Worm (Caenorhabditis elegans): Measurements from ENCODE around the gene mrpl-46.

The mrpl-46 gene

DNA sequence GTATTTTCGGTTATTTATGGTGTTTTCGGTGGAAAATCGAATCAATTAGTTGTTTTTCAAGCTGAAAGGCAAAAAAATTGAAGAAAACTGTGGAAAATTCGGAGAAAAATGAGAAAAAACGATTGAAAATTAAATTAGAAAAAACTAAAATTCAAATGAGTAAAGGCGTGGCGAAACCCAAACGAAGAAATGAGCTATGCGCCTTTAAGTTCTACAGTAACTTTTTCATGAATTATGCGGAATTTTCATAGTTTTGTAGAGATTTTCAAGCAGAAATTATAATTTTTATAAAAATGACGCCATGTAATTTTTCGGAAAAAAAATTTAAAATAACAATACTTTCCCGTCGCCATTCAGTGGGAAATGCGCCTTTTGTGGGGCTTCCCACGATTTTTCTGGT, 29.1 kb downstream of the mrpl-46 start:
- TF ChIP-seq fax-1 (tag; optimal IDR thresholded peaks at IDR 0.05) (no peak), fkh-10 (GFP tag; optimal IDR thresholded peaks at IDR 0.05) (no peak), nhr-232 (tag; optimal IDR thresholded peaks at IDR 0.05) (no peak), pax-1 (tag; optimal IDR thresholded peaks at IDR 0.05) (no peak), hlh-8 (tag; optimal IDR thresholded peaks at IDR 0.05) (no peak), pqm-1 (tag; optimal IDR thresholded peaks at IDR 0.05) (no peak), ceh-34 (tag; optimal IDR thresholded peaks at IDR 0.05) (no peak), ceh-19 (GFP tag; optimal IDR thresholded peaks at IDR 0.05) (no peak), ceh-22 (tag; optimal IDR thresholded peaks at IDR 0.05) (no peak), ceh-14 (tag; optimal IDR thresholded peaks at IDR 0.05) (no peak), ceh-9 (tag; optimal IDR thresholded peaks at IDR 0.05) (no peak), elt-2 (tag; optimal IDR thresholded peaks at IDR 0.05) (no peak), hlh-13 (GFP tag; optimal IDR thresholded peaks at IDR 0.05) (no peak), Y22D7AL.16 (tag; optimal IDR thresholded peaks at IDR 0.05) (no peak), pag-3 (tag; optimal IDR thresholded peaks at IDR 0.05; ENCODE audit: borderline replicate concordance) (no peak)

DNA sequence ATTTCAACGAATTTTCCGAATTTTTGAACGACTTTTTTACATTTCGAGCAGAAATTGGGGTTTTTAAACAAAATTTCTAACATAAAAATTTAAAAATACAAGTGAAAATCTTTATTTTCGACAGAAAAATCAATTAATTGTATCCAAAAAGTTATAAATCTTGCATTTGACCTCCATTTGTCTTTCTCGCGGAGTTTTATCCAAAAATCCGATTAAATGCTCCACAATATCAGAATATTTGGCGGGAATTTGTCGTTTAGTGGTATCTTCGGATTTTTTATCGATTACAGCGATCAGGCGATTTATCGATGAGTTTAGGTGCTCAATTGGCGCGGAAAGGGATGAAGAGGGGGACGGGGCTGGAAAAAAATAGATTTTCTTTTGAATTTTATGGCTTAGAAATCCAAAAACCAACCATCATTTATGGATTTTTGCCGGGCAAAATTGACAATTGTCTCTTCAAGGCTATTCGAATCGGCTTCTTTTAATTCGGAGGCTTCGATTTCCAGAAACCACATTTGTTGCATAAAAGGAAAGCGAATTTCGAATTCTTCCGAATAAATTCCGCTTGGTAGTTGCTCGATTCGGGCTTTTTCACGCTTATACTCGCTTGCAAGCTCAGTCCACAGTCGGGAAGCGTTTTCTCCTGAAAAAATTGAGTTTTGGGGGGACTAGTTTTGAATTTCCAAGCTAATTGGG, 29.8 kb downstream of the mrpl-46 start:
- no peak for TF ChIP-seq che-1 (tag; optimal IDR thresholded peaks at IDR 0.05)

DNA sequence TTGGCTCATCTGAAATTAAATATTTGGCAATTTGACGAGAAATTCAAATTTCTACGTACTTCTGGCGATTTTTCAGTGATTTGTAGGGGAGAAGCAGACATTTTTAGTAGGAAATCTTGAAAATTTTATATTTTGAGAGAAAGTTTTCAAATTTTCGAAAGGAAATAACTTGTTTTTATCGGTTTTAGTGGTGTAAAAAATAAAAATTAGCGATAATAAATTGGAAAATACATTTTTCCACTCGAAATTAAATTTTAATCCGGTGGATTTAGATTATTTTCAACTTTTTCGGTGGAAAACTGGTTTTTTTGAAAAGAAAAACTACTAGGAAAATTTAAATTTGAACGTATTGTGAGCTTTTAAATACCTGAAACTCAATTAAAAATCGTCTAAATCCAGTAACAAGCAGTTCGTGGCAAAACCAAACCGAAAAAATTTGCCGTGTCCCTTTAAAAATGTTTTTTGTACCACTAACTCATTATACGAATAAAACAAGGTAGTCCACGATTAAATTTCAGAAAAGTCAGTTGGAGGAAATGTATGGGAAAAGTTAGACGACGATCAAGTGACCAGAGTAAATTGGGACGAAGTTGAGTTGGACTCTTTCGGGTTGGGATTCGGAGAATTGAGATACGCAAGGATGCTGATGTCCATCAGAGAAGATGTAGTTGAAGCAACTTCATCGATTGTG, 31.3 kb downstream of the mrpl-46 start, which contains the start of the genes madf-1 and Y55F3BR.10:
Gene madf-1 (minus strand): TSS at position 101 of the 691 bp plus-strand sequence.
Gene Y55F3BR.10 (plus strand): TSS at position 641 of the 691 bp plus-strand sequence.
- no peak for TF ChIP-seq ceh-34 (tag; optimal IDR thresholded peaks at IDR 0.05)
- TF ChIP-seq lin-11 (tag; optimal IDR thresholded peaks at IDR 0.05) = no peak

DNA sequence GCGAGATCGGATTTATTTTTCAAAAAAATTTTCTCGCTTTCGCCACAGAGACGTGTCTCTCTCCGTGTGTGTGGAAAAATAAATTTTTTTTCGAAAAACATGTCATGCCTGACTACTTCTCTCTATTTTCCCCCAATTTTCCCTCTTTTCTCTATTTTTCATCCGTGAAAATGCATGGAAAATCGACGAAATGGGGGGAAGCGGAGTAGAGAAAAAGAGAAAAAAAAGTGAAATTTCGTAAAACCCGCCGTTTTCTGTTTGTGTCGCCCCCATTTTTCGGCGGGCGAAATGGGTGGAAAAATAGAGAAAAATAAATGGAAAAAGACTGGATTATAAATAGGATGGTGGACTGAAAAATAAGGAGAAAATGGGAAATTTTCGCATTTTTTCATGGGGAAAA, 32.9 kb downstream of the mrpl-46 start:
- TF ChIP-seq ceh-2 (tag; optimal IDR thresholded peaks at IDR 0.05) (no peak), nfya-1 (tag; optimal IDR thresholded peaks at IDR 0.05) (peak; percentile 15)

DNA sequence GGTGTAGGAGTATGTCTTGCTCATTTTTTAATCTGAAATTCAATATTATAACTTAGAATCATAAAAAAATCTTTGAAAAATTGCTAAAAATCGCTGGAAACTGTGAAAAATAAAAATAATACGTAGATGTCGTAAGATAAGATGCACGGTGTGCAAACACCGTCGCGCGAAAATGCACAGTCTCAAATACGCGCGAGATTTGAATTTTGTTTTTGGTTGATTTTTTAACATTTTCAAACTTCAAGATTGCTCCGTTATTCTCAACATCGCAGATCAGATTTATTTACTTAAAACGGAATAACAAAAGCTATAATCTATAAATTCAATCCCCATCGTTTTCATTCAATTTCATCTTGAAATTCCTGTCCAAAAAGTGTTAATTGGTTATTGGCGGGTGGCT, 41.5 kb downstream of the mrpl-46 start, which contains the start of gene Y55F3BR.6:
Gene Y55F3BR.6 (minus strand): TSS at position 32 of the 400 bp plus-strand sequence.
- no peak for TF ChIP-seq pha-2 (tag; optimal IDR thresholded peaks at IDR 0.05)
- no peak for TF ChIP-seq ceh-18 (tag; optimal IDR thresholded peaks at IDR 0.05)
- TF ChIP-seq pag-3 (tag; optimal IDR thresholded peaks at IDR 0.05; ENCODE audit: borderline replicate concordance) = no peak
- no peak for TF ChIP-seq ceh-48 (tag; optimal IDR thresholded peaks at IDR 0.05)
- TF ChIP-seq K09A11.1 (tag; optimal IDR thresholded peaks at IDR 0.05; ENCODE audit: insufficient read depth) = no peak
- no peak for TF ChIP-seq lin-11 (tag; optimal IDR thresholded peaks at IDR 0.05)
- no peak for TF ChIP-seq sox-2 (GFP tag; IDR thresholded peaks at IDR 0.05)
- no peak for TF ChIP-seq fax-1 (tag; optimal IDR thresholded peaks at IDR 0.05)
- no peak for TF ChIP-seq madf-2 (tag; optimal IDR thresholded peaks at IDR 0.05)

DNA sequence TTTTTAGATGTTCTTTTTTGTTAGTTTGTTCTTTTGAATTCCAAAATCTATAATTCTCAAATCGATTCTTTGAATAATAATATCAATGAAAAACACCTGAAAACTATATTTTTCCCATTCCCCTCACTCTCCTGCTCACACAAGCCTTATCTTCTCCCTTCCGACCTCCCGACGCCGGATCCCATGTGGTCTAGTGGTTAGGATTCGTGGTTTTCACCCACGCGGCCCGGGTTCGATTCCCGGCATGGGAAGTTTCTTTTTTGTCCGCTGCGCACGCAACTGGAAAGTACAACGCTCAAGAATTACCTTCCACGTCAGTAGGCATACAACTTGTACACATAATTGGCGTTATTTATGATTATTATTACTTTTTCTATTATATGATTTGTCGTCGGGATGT, 42.0 kb downstream of the mrpl-46 start:
- TF ChIP-seq fkh-6 (tag; optimal IDR thresholded peaks at IDR 0.05) (no peak), ets-4 (tag; optimal IDR thresholded peaks at IDR 0.05) (no peak), Y22D7AL.16 (tag; optimal IDR thresholded peaks at IDR 0.05) (peak; percentile 57), hlh-30 (tag; optimal IDR thresholded peaks at IDR 0.05; ENCODE audit: insufficient read depth) (no peak), nfya-1 (tag; optimal IDR thresholded peaks at IDR 0.05) (peak; percentile 20), dve-1 (tag; optimal IDR thresholded peaks at IDR 0.05) (peak; percentile 12), fkh-10 (GFP tag; optimal IDR thresholded peaks at IDR 0.05) (no peak), ceh-34 (tag; optimal IDR thresholded peaks at IDR 0.05) (peak; percentile 14), sox-4 (tag; optimal IDR thresholded peaks at IDR 0.05) (peak; percentile 58), nhr-232 (tag; optimal IDR thresholded peaks at IDR 0.05) (peak; percentile 39), unc-42 (tag; optimal IDR thresholded peaks at IDR 0.05) (no peak), ceh-2 (tag; optimal IDR thresholded peaks at IDR 0.05) (no peak), C08G9.2 (tag; optimal IDR thresholded peaks at IDR 0.05) (peak; percentile 14), C38D4.7 (GFP tag; optimal IDR thresholded peaks at IDR 0.05) (peak; percentile 30), rnt-1 (tag; optimal IDR thresholded peaks at IDR 0.05) (peak; percentile 31), ceh-6 (GFP tag; optimal IDR thresholded peaks at IDR 0.05) (peak; percentile 61), ref-2 (tag; optimal IDR thresholded peaks at IDR 0.05) (peak; percentile 13), hlh-6 (tag; optimal IDR thresholded peaks at IDR 0.05) (peak; percentile 33), unc-55 (GFP tag; optimal IDR thresholded peaks at IDR 0.05) (no peak), sdc-2 (tag; optimal IDR thresholded peaks at IDR 0.05) (no peak), elt-2 (tag; optimal IDR thresholded peaks at IDR 0.05) (peak; percentile 64), hlh-8 (tag; optimal IDR thresholded peaks at IDR 0.05) (peak; percentile 26)

Measured in whole organism, late embryonic.